Fruit fly (Drosophila melanogaster): ENCODE results near the gene Slc25A46b.

The Slc25A46b gene

dm6 chr2L:18136427-18136857 is 40.1 kb downstream of the Slc25A46b start (continued):
- peak; percentile 67 for TF ChIP-seq pho (GFP tag; optimal IDR thresholded peaks at IDR 0.05)
- TF ChIP-seq insv (GFP tag; optimal IDR thresholded peaks at IDR 0.05): no peak
- no peak for TF ChIP-seq Mes4 (GFP tag; optimal IDR thresholded peaks at IDR 0.05)
- TF ChIP-seq sens (GFP tag): peak; percentile 39
- peak; percentile 67 for TF ChIP-seq Blimp-1 (GFP tag; optimal IDR thresholded peaks at IDR 0.05)
- peak; percentile 24 for TF ChIP-seq D19B (GFP tag; optimal IDR thresholded peaks at IDR 0.05)
- TF ChIP-seq btn (GFP tag; optimal IDR thresholded peaks at IDR 0.05): no peak
- TF ChIP-seq lab (GFP tag; optimal IDR thresholded peaks at IDR 0.05): peak; percentile 86
- TF ChIP-seq CG9817 (tag; optimal IDR thresholded peaks at IDR 0.05): peak; percentile 28
- peak; percentile 11; the same call in 1 of the 2 replicates for TF ChIP-seq CG13287 (GFP tag; IDR thresholded peaks at IDR 0.05; ENCODE audit: partially characterized antibody)
- TF ChIP-seq CG34224 (GFP tag; IDR thresholded peaks at IDR 0.05; ENCODE audit: partially characterized antibody): no peak
- TF ChIP-seq ssp (GFP tag; IDR thresholded peaks at IDR 0.05): no peak
- no peak for TF ChIP-seq mld (GFP tag; IDR thresholded peaks at IDR 0.05; ENCODE audit: partially characterized antibody)
- TF ChIP-seq pan (optimal IDR thresholded peaks at IDR 0.05): no peak
- TF ChIP-seq pan (GFP tag; optimal IDR thresholded peaks at IDR 0.05 in 1 of 2, IDR thresholded peaks at IDR 0.05 in 1 of 2): peak in 1 of 2 experiments; percentile 16
- no peak for TF ChIP-seq CG17186 (GFP tag; optimal IDR thresholded peaks at IDR 0.05)
- no peak for TF ChIP-seq lmd (GFP tag; IDR thresholded peaks at IDR 0.05)
- TF ChIP-seq B-H2 (GFP tag; optimal IDR thresholded peaks at IDR 0.05): peak; percentile 71
- no peak for TF ChIP-seq Dref (GFP tag; IDR thresholded peaks at IDR 0.05)
- TF ChIP-seq CG3847 (GFP tag; IDR thresholded peaks at IDR 0.05): no peak; the same call in 1 of the 2 replicates
- no peak for TF ChIP-seq D19A (tag; optimal IDR thresholded peaks at IDR 0.05)
- TF ChIP-seq zfh2 (GFP tag; optimal IDR thresholded peaks at IDR 0.05): peak; percentile 32
- TF ChIP-seq CG17568 (GFP tag; optimal IDR thresholded peaks at IDR 0.05): no peak
- peak; percentile 44; the same call in 1 of the 2 replicates for TF ChIP-seq CG10321 (GFP tag; IDR thresholded peaks at IDR 0.05)
- TF ChIP-seq sob (GFP tag; IDR thresholded peaks at IDR 0.05): peak; percentile 50; the same call in 1 of the 2 replicates
- peak; percentile 81 for TF ChIP-seq CG10543 (GFP tag; optimal IDR thresholded peaks at IDR 0.05)
- peak; percentile 47 for TF ChIP-seq sug (tag; optimal IDR thresholded peaks at IDR 0.05)
- TF ChIP-seq CG7786 (GFP tag; optimal IDR thresholded peaks at IDR 0.05): peak; percentile 39
- TF ChIP-seq E2f1 (GFP tag; IDR thresholded peaks at IDR 0.05): no peak
- TF ChIP-seq bowl (GFP tag; IDR thresholded peaks at IDR 0.05): no peak
- TF ChIP-seq CG3281 (GFP tag; optimal IDR thresholded peaks at IDR 0.05): peak; percentile 75
- peak; percentile 55 for TF ChIP-seq CG2678 (tag; optimal IDR thresholded peaks at IDR 0.05)
- no peak for TF ChIP-seq CG6254 (GFP tag; optimal IDR thresholded peaks at IDR 0.05)
- TF ChIP-seq CG16863 (GFP tag; optimal IDR thresholded peaks at IDR 0.05): no peak
- no peak for TF ChIP-seq psq (GFP tag; optimal IDR thresholded peaks at IDR 0.05)
- no peak for TF ChIP-seq dimm (GFP tag; IDR thresholded peaks at IDR 0.05)
- TF ChIP-seq chif (GFP tag; optimal IDR thresholded peaks at IDR 0.05): peak in 1 of 2 experiments; percentile 17
- TF ChIP-seq MESR4 (GFP tag; optimal IDR thresholded peaks at IDR 0.05): no peak
- peak; percentile 21 for TF ChIP-seq CG17385 (GFP tag; optimal IDR thresholded peaks at IDR 0.05)
- no peak for TF ChIP-seq esg (GFP tag; conservative IDR thresholded peaks at IDR 0.05)
- TF ChIP-seq p53 (GFP tag; optimal IDR thresholded peaks at IDR 0.05): no peak
- TF ChIP-seq her (GFP tag; optimal IDR thresholded peaks at IDR 0.05): peak; percentile 4
- no peak for TF ChIP-seq seq (GFP tag; IDR thresholded peaks at IDR 0.05)
- no peak for TF ChIP-seq cato (GFP tag; optimal IDR thresholded peaks at IDR 0.05; ENCODE audit: borderline replicate concordance)
- peak; percentile 64 for TF ChIP-seq CG12071 (GFP tag; optimal IDR thresholded peaks at IDR 0.05)
- TF ChIP-seq lbe (GFP tag; optimal IDR thresholded peaks at IDR 0.05): no peak
- no peak for TF ChIP-seq CG10267 (tag; optimal IDR thresholded peaks at IDR 0.05)
- TF ChIP-seq chinmo (GFP tag; IDR thresholded peaks at IDR 0.05; ENCODE audit: partially characterized antibody): peak; percentile 87; the same call in 3 of the 4 replicates
- TF ChIP-seq grau (tag; optimal IDR thresholded peaks at IDR 0.05): no peak
- peak; percentile 54 for TF ChIP-seq Side (GFP tag; optimal IDR thresholded peaks at IDR 0.05)
- TF ChIP-seq sqz (GFP tag; optimal IDR thresholded peaks at IDR 0.05): no peak

All from whole organism, embryonic.